Fruit fly (Drosophila melanogaster) whole organism, prepupa: ENCODE data around the gene Scsalpha2.

Source experiments
- Blimp-1 ChIP-seq: fragments of 200-800 bp; sonication (Bioruptor generic); optimal IDR thresholded peaks from 3 replicates; lab custom pipeline; 2017; ENCODE audit warnings: missing biosample characterization, missing genetic modification characterization, mild to moderate bottlenecking, moderate library complexity, missing genetic modification reagents
- CG10631 ChIP-seq: fragments of 200-800 bp; sonication (Bioruptor generic); optimal IDR thresholded peaks from 2 replicates; lab custom pipeline; 2016; ENCODE audit warnings: missing biosample characterization, missing genetic modification characterization
- CG11294 ChIP-seq: fragments of 200-800 bp; sonication (Bioruptor generic); IDR thresholded peaks from 2 replicates; pipeline ENCODE4 v1.3.6; 2022; ENCODE audit warnings: missing biosample characterization, missing genetic modification characterization
- CG11902 ChIP-seq: fragments of 200-800 bp; sonication (Bioruptor generic); optimal IDR thresholded peaks from 3 replicates; lab custom pipeline; 2016; ENCODE audit warnings: missing biosample characterization, missing genetic modification characterization
- CG1621 ChIP-seq: fragments of 200-800 bp; sonication (Bioruptor generic); optimal IDR thresholded peaks from 3 replicates; lab custom pipeline; 2018; ENCODE audit warnings: missing biosample characterization, mild to moderate bottlenecking, missing genetic modification characterization
- CG3032 ChIP-seq: fragments of 200-800 bp; optimal IDR thresholded peaks from 2 replicates; lab custom pipeline; 2019; ENCODE audit warnings: missing biosample characterization, mild to moderate bottlenecking, missing genetic modification characterization, moderate library complexity
- CG32006 ChIP-seq: fragments of 200-800 bp; sonication (Bioruptor generic); optimal IDR thresholded peaks from 3 replicates; lab custom pipeline; 2017; ENCODE audit warnings: missing biosample characterization, mild to moderate bottlenecking, missing genetic modification characterization
- CG34406 ChIP-seq: fragments of 200-800 bp; sonication (Bioruptor generic); optimal IDR thresholded peaks from 3 replicates; lab custom pipeline; 2016; ENCODE audit warnings: missing biosample characterization, missing genetic modification characterization
- CG3919 ChIP-seq: fragments of 200-800 bp; sonication (Bioruptor generic); optimal IDR thresholded peaks from 3 replicates; lab custom pipeline; 2016; ENCODE audit warnings: missing biosample characterization, missing genetic modification characterization
- CG6163 ChIP-seq: fragments of 200-800 bp; sonication (Bioruptor generic); IDR thresholded peaks from 3 replicates; pipeline ENCODE4 v1.3.6; 2022; ENCODE audit warnings: missing biosample characterization, missing genetic modification characterization
- CG6276 ChIP-seq: fragments of 200-800 bp; sonication (Bioruptor generic); optimal IDR thresholded peaks from 2 replicates; lab custom pipeline; 2017; ENCODE audit warnings: missing biosample characterization, mild to moderate bottlenecking, missing genetic modification characterization
- CG6808 ChIP-seq: fragments of 200-800 bp; sonication (Bioruptor generic); optimal IDR thresholded peaks from 3 replicates; lab custom pipeline; 2017; ENCODE audit warnings: missing biosample characterization, missing genetic modification characterization, mild to moderate bottlenecking, moderate library complexity, missing genetic modification reagents
- CG6854 ChIP-seq: fragments of 200-800 bp; sonication (Bioruptor generic); optimal IDR thresholded peaks from 2 replicates; lab custom pipeline; 2017; ENCODE audit warnings: missing biosample characterization, mild to moderate bottlenecking, missing genetic modification characterization
- CG7368 ChIP-seq: fragments of 200-800 bp; sonication (Bioruptor generic); optimal IDR thresholded peaks from 3 replicates; lab custom pipeline; 2016; ENCODE audit warnings: missing biosample characterization, missing genetic modification characterization
- CG8119 ChIP-seq: fragments of 200-800 bp; sonication (Bioruptor generic); IDR thresholded peaks from 3 replicates; pipeline ENCODE4 v1.3.6; 2022; ENCODE audit warnings: missing biosample characterization, missing genetic modification characterization
- CG8319 ChIP-seq: fragments of 200-800 bp; sonication (Bioruptor generic); optimal IDR thresholded peaks from 3 replicates; lab custom pipeline; 2016; ENCODE audit warnings: missing biosample characterization, missing genetic modification characterization
- CG8632 ChIP-seq: fragments of 200-800 bp; sonication (Bioruptor generic); optimal IDR thresholded peaks from 3 replicates; lab custom pipeline; 2016; ENCODE audit warnings: missing biosample characterization, missing genetic modification characterization
- CG9139 ChIP-seq: fragments of 200-800 bp; sonication (Bioruptor generic); optimal IDR thresholded peaks from 3 replicates; lab custom pipeline; 2017; ENCODE audit warnings: missing biosample characterization, mild to moderate bottlenecking, missing genetic modification characterization
- Eip75B ChIP-seq: fragments of 200-800 bp; sonication (Bioruptor generic); optimal IDR thresholded peaks from 3 replicates; lab custom pipeline; 2016; ENCODE audit warnings: missing biosample characterization, missing genetic modification characterization
- Eip78C ChIP-seq: fragments of 200-800 bp; sonication (Bioruptor generic); peaks from one replicate; lab custom pipeline; 2016; ENCODE audit warnings: missing biosample characterization, missing genetic modification characterization
- Ets21C ChIP-seq: fragments of 200-800 bp; sonication (Bioruptor generic); optimal IDR thresholded peaks from 3 replicates; lab custom pipeline; 2016; ENCODE audit warnings: missing biosample characterization, missing genetic modification characterization
- Hr39 ChIP-seq: fragments of 200-800 bp; sonication (Bioruptor generic); optimal IDR thresholded peaks from 2 replicates; lab custom pipeline; 2016; ENCODE audit warnings: missing biosample characterization, missing genetic modification characterization
- Hr4 ChIP-seq: fragments of 200-800 bp; sonication (Bioruptor generic); optimal IDR thresholded peaks from 3 replicates; lab custom pipeline; 2016; ENCODE audit warnings: missing biosample characterization, missing genetic modification characterization
- Lpt ChIP-seq: fragments of 200-800 bp; sonication (Bioruptor generic); optimal IDR thresholded peaks from 3 replicates; lab custom pipeline; 2016; ENCODE audit warnings: missing biosample characterization, missing genetic modification characterization
- Met ChIP-seq: fragments of 200-800 bp; sonication (Bioruptor generic); optimal IDR thresholded peaks from 3 replicates; lab custom pipeline; 2016; ENCODE audit warnings: missing biosample characterization, missing genetic modification characterization
- OdsH ChIP-seq: fragments of 200-800 bp; sonication (Bioruptor generic); optimal IDR thresholded peaks from 3 replicates; lab custom pipeline; 2016; ENCODE audit warnings: missing biosample characterization, missing genetic modification characterization
- Smox ChIP-seq: fragments of 200-800 bp; sonication (Bioruptor generic); optimal IDR thresholded peaks from 3 replicates; lab custom pipeline; 2016; ENCODE audit warnings: missing biosample characterization, missing genetic modification characterization
- Sox102F ChIP-seq: fragments of 200-800 bp; sonication (Bioruptor generic); optimal IDR thresholded peaks from 2 replicates; lab custom pipeline; 2016; ENCODE audit warnings: missing biosample characterization, mild to moderate bottlenecking, missing genetic modification characterization
- Sox14 ChIP-seq: fragments of 200-800 bp; sonication (Bioruptor generic); optimal IDR thresholded peaks from 3 replicates; lab custom pipeline; 2016; ENCODE audit warnings: missing biosample characterization, missing genetic modification characterization
- achi ChIP-seq: fragments of 200-800 bp; sonication (Bioruptor generic); optimal IDR thresholded peaks from 3 replicates; lab custom pipeline; 2016; ENCODE audit warnings: missing biosample characterization, missing genetic modification characterization
- acj6 ChIP-seq: fragments of 200-800 bp; sonication (Bioruptor generic); optimal IDR thresholded peaks from 3 replicates; lab custom pipeline; 2016; ENCODE audit warnings: missing biosample characterization, missing genetic modification characterization
- dac ChIP-seq: fragments of 200-800 bp; sonication (Bioruptor generic); optimal IDR thresholded peaks from 2 replicates; lab custom pipeline; 2017; ENCODE audit warnings: missing biosample characterization, mild to moderate bottlenecking, missing genetic modification characterization
- dsx ChIP-seq: fragments of 200-800 bp; optimal IDR thresholded peaks from 3 replicates; lab custom pipeline; 2019; ENCODE audit warnings: missing biosample characterization, mild to moderate bottlenecking, missing genetic modification characterization, moderate library complexity; ENCODE audit not compliant: poor library complexity, severe bottlenecking
- eg ChIP-seq: fragments of 200-800 bp; sonication (Bioruptor generic); IDR thresholded peaks from 3 replicates; pipeline ENCODE4 v1.3.6; 2022; ENCODE audit warnings: missing biosample characterization, missing genetic modification characterization
- esn ChIP-seq: fragments of 200-800 bp; sonication (Bioruptor generic); optimal IDR thresholded peaks from 2 replicates; lab custom pipeline; 2016; ENCODE audit warnings: missing biosample characterization, mild to moderate bottlenecking, missing genetic modification characterization, moderate library complexity
- fd59A ChIP-seq: fragments of 200-800 bp; sonication (Bioruptor generic); optimal IDR thresholded peaks from 2 replicates; lab custom pipeline; 2017; ENCODE audit warnings: missing biosample characterization, mild to moderate bottlenecking, missing genetic modification characterization, missing genetic modification reagents
- fd85E ChIP-seq: fragments of 200-800 bp; sonication (Bioruptor generic); optimal IDR thresholded peaks from 3 replicates; lab custom pipeline; 2016; ENCODE audit warnings: missing biosample characterization, missing genetic modification characterization
- fkh ChIP-seq: fragments of 200-800 bp; sonication (Bioruptor generic); optimal IDR thresholded peaks from 3 replicates; lab custom pipeline; 2017; ENCODE audit warnings: missing biosample characterization, mild to moderate bottlenecking, missing genetic modification characterization, moderate library complexity
- lz ChIP-seq: fragments of 200-800 bp; sonication (Bioruptor generic); optimal IDR thresholded peaks from 3 replicates; lab custom pipeline; 2016; ENCODE audit warnings: missing biosample characterization, missing genetic modification characterization
- net ChIP-seq: fragments of 200-800 bp; sonication (Bioruptor generic); optimal IDR thresholded peaks from 3 replicates; lab custom pipeline; 2016; ENCODE audit warnings: missing biosample characterization, missing genetic modification characterization
- salr ChIP-seq, 2 experiments: fragments of 200-800 bp; sonication (Bioruptor generic); optimal IDR thresholded peaks; 3 replicates each; lab custom pipeline; 2016 to 2018; ENCODE audit warnings: missing biosample characterization in 2 of 2, missing genetic modification characterization in 2 of 2, mild to moderate bottlenecking in 1 of 2
- spab ChIP-seq: fragments of 200-800 bp; sonication (Bioruptor generic); optimal IDR thresholded peaks from 2 replicates; lab custom pipeline; 2017; ENCODE audit warnings: missing biosample characterization, mild to moderate bottlenecking, missing genetic modification characterization, missing genetic modification reagents
- vri ChIP-seq: fragments of 200-800 bp; sonication (Bioruptor generic); optimal IDR thresholded peaks from 3 replicates; lab custom pipeline; 2016; ENCODE audit warnings: missing biosample characterization, mild to moderate bottlenecking, missing genetic modification characterization

The Scsalpha2 gene

dm6 chr3R:19465286-19465685, 2.4 kb upstream of the Scsalpha2 start (continued):
- TF ChIP-seq dac (GFP tag; lab: Kevin White, UChicago) (no peak), CG6163 (peak; percentile 54; the same call in 1 of the 3 replicates), Eip78C (GFP tag; lab: Kevin White, UChicago) (peak; percentile 89), dsx (GFP tag; lab: Kevin White, UChicago) (peak; percentile 81), CG7368 (GFP tag; lab: Kevin White, UChicago) (peak; percentile 18), Smox (GFP tag; lab: Kevin White, UChicago) (peak; percentile 63), CG8319 (GFP tag; lab: Kevin White, UChicago) (peak; percentile 30), eg (peak; percentile 42; the same call in 1 of the 3 replicates), CG11902 (GFP tag; lab: Kevin White, UChicago) (peak; percentile 26), OdsH (GFP tag; lab: Kevin White, UChicago) (peak; percentile 61), CG6276 (GFP tag; lab: Kevin White, UChicago) (peak; percentile 50), CG8632 (GFP tag; lab: Kevin White, UChicago) (peak; percentile 52), CG32006 (peak; percentile 66), CG10631 (GFP tag; lab: Kevin White, UChicago) (peak; percentile 64), spab (GFP tag; lab: Kevin White, UChicago) (peak; percentile 54), Eip75B (GFP tag; lab: Kevin White, UChicago) (peak; percentile 61), CG3919 (GFP tag; lab: Kevin White, UChicago) (peak; percentile 69), fd85E (no peak), CG6808 (peak; percentile 57), CG34406 (GFP tag; lab: Kevin White, UChicago) (peak; percentile 56), Hr4 (GFP tag; lab: Kevin White, UChicago) (peak; percentile 56), Ets21C (peak; percentile 0), CG6854 (GFP tag; lab: Kevin White, UChicago) (no peak), Met (GFP tag; lab: Kevin White, UChicago) (peak; percentile 64), vri (GFP tag; lab: Kevin White, UChicago) (peak; percentile 9), CG3032 (peak; percentile 68), CG1621 (tag; lab: Kevin White, UChicago) (no peak), achi (GFP tag; lab: Kevin White, UChicago) (peak; percentile 65), CG11294 (GFP tag; lab: Robert Waterston, UW) (no peak), Hr39 (peak; percentile 47), Lpt (peak; percentile 51), CG9139 (GFP tag; lab: Kevin White, UChicago) (no peak)

- no peak for TF ChIP-seq Blimp-1 (GFP tag; lab: Kevin White, UChicago)
- peak; percentile 96 for TF ChIP-seq fkh (GFP tag; lab: Kevin White, UChicago)
- peak; percentile 20 for TF ChIP-seq CG6276 (GFP tag; lab: Kevin White, UChicago)
- TF ChIP-seq net (GFP tag; lab: Kevin White, UChicago): no peak
- no peak for TF ChIP-seq Sox102F (GFP tag; lab: Kevin White, UChicago)
- peak; percentile 19 for TF ChIP-seq esn (GFP tag; lab: Kevin White, UChicago)
These were observed 1.1 kb upstream of the Scsalpha2 start for dm6 chr3R:19463874-19464549.

dm6 chr3R:19461218-19461526, 1.7 kb downstream of the Scsalpha2 start:
- TF ChIP-seq spab (GFP tag; lab: Kevin White, UChicago): no peak
- TF ChIP-seq salr (GFP tag; optimal IDR thresholded peaks at IDR 0.05; lab: Kevin White, UChicago): no peak
- TF ChIP-seq Eip78C (GFP tag; lab: Kevin White, UChicago): no peak
- TF ChIP-seq fd59A (GFP tag; lab: Kevin White, UChicago): no peak
- TF ChIP-seq Sox14 (GFP tag; lab: Kevin White, UChicago): no peak
- no peak for TF ChIP-seq CG3919 (GFP tag; lab: Kevin White, UChicago)
- no peak for TF ChIP-seq acj6 (GFP tag; lab: Kevin White, UChicago)
- TF ChIP-seq dsx (GFP tag; lab: Kevin White, UChicago): no peak
- TF ChIP-seq CG6163: no peak
- TF ChIP-seq CG8119: no peak
- TF ChIP-seq eg: no peak
- TF ChIP-seq net (GFP tag; lab: Kevin White, UChicago): no peak
- TF ChIP-seq CG7368 (GFP tag; lab: Kevin White, UChicago): no peak
- TF ChIP-seq CG11294 (GFP tag; lab: Robert Waterston, UW): no peak
- no peak for TF ChIP-seq CG8632 (GFP tag; lab: Kevin White, UChicago)
- no peak for TF ChIP-seq lz (GFP tag; lab: Kevin White, UChicago)
- no peak for TF ChIP-seq CG11902 (GFP tag; lab: Kevin White, UChicago)
- no peak for TF ChIP-seq CG3032
